Worm (Caenorhabditis elegans) whole organism, L1 larva: ENCODE data around the gene ymel-1.
A peak's percentile ranks its signal among the peaks of the same experiment; 100 is the strongest.

ENCODE experiments used
- C04F5.9 ChIP-seq: sonication (generic microtip); optimal IDR thresholded peaks from 2 replicates; lab custom pipeline; 2016; ENCODE audit warnings: missing genetic modification characterization, missing compliant biosample characterization
- C16A3.4 ChIP-seq: fragments of 150-350 bp; optimal IDR thresholded peaks from 2 replicates; lab custom pipeline; 2014; ENCODE audit warnings: missing biosample characterization, missing genetic modification characterization
- C34B4.2 ChIP-seq: sonication (generic microtip); optimal IDR thresholded peaks from 2 replicates; lab custom pipeline; 2017; ENCODE audit warnings: mild to moderate bottlenecking, missing genetic modification characterization, missing compliant biosample characterization
- aha-1 ChIP-seq: fragments of 150-350 bp; optimal IDR thresholded peaks from 2 replicates; lab custom pipeline; 2014; ENCODE audit warnings: missing biosample characterization, missing genetic modification characterization
- alr-1 ChIP-seq: fragments of 200-800 bp; sonication (Bioruptor generic); optimal IDR thresholded peaks from 2 replicates; lab custom pipeline; 2018; ENCODE audit warnings: borderline replicate concordance, mild to moderate bottlenecking, missing genetic modification characterization, missing compliant biosample characterization
- ama-1 ChIP-seq: fragments of 150-350 bp; optimal IDR thresholded peaks from 2 replicates; lab custom pipeline; 2014
- ceh-63 ChIP-seq: fragments of 200-800 bp; sonication (Bioruptor generic); optimal IDR thresholded peaks from 2 replicates; lab custom pipeline; 2018; ENCODE audit warnings: mild to moderate bottlenecking, missing genetic modification characterization, missing compliant biosample characterization
- ceh-82 ChIP-seq, 3 experiments: fragments of 150-350 bp in 1 of 3; sonication (generic microtip) in 2 of 3; optimal IDR thresholded peaks; 2 replicates each; lab custom pipeline; 2014 to 2017; ENCODE audit warnings: missing biosample characterization in 3 of 3, missing genetic modification characterization in 3 of 3
- ceh-90 ChIP-seq: sonication (generic microtip); optimal IDR thresholded peaks from 2 replicates; lab custom pipeline; 2016; ENCODE audit warnings: missing genetic modification characterization, missing compliant biosample characterization
- efl-1 ChIP-seq, 4 experiments: fragments of 150-350 bp; optimal IDR thresholded peaks in 3 of 4; peaks in 1 of 4; 1 replicate in 1 of 4; 2 replicates in 3 of 4; lab custom pipeline; 2014; ENCODE audit warnings: missing biosample characterization in 2 of 4, missing genetic modification characterization in 2 of 4, missing genetic modification reagents in 2 of 4
- egl-13 ChIP-seq: sonication (generic microtip); optimal IDR thresholded peaks from 2 replicates; lab custom pipeline; 2016; ENCODE audit warnings: missing genotype, missing genetic modification reagents, missing genetic modification characterization, missing compliant biosample characterization
- egl-27 ChIP-seq, 2 experiments: fragments of 150-350 bp in 1 of 2; sonication (generic microtip); optimal IDR thresholded peaks; 3 replicates each; lab custom pipeline; 2017 to 2018; ENCODE audit warnings: missing biosample characterization in 2 of 2, missing genetic modification characterization in 2 of 2, missing genetic modification reagents in 2 of 2
- ets-5 ChIP-seq: fragments of 200-800 bp; sonication (Bioruptor generic); IDR thresholded peaks from 2 replicates; pipeline ENCODE4 v1.3.6; 2022; ENCODE audit warnings: missing genetic modification characterization, missing compliant biosample characterization
- grh-1 ChIP-seq: fragments of 200-800 bp; sonication (Bioruptor generic); IDR thresholded peaks from 2 replicates; pipeline ENCODE4 v1.3.6; 2022; ENCODE audit warnings: missing genetic modification reagents, missing genetic modification characterization, missing compliant biosample characterization
- hlh-4 ChIP-seq: sonication (generic microtip); optimal IDR thresholded peaks from 2 replicates; lab custom pipeline; 2016; ENCODE audit warnings: mild to moderate bottlenecking, missing genetic modification characterization, missing compliant biosample characterization
- hpl-2 ChIP-seq: fragments of 150-350 bp; optimal IDR thresholded peaks from 2 replicates; lab custom pipeline; 2014; ENCODE audit warnings: missing biosample characterization, missing genetic modification reagents, missing genetic modification characterization
- irx-1 ChIP-seq: sonication (generic microtip); optimal IDR thresholded peaks from 2 replicates; lab custom pipeline; 2016; ENCODE audit warnings: missing genetic modification characterization, missing compliant biosample characterization
- isw-1 ChIP-seq: fragments of 200-800 bp; sonication (Bioruptor generic); IDR thresholded peaks from 2 replicates; pipeline ENCODE4 v1.3.6; 2022; ENCODE audit warnings: missing genetic modification characterization, missing compliant biosample characterization
- lin-13 ChIP-seq: fragments of 150-350 bp; optimal IDR thresholded peaks from 2 replicates; lab custom pipeline; 2014; ENCODE audit warnings: missing biosample characterization, missing genetic modification reagents, missing genetic modification characterization
- lin-15B ChIP-seq: fragments of 150-350 bp; sonication (generic microtip); optimal IDR thresholded peaks from 3 replicates; lab custom pipeline; 2014; ENCODE audit warnings: missing biosample characterization, missing genetic modification characterization
- lin-39 ChIP-seq: fragments of 150-350 bp; optimal IDR thresholded peaks from 2 replicates; lab custom pipeline; 2014; ENCODE audit warnings: missing biosample characterization, missing genetic modification reagents, missing genetic modification characterization
- lir-3 ChIP-seq: sonication (generic microtip); optimal IDR thresholded peaks from 2 replicates; lab custom pipeline; 2016; ENCODE audit warnings: mild to moderate bottlenecking, missing genetic modification characterization, moderate library complexity, missing compliant biosample characterization; ENCODE audit not compliant: poor library complexity
- lsy-2 ChIP-seq, 2 experiments: fragments of 150-350 bp; optimal IDR thresholded peaks; 2 replicates each; lab custom pipeline; 2014; ENCODE audit warnings: missing biosample characterization in 2 of 2, missing genetic modification characterization in 2 of 2
- mdl-1 ChIP-seq, 2 experiments: fragments of 150-350 bp; optimal IDR thresholded peaks; 2 replicates each; lab custom pipeline; 2014 to 2017; ENCODE audit warnings: missing biosample characterization in 2 of 2, missing genetic modification characterization in 2 of 2, inconsistent platforms in 1 of 2
- mef-2 ChIP-seq: fragments of 150-350 bp; optimal IDR thresholded peaks from 2 replicates; lab custom pipeline; 2014; ENCODE audit warnings: missing biosample characterization, missing genetic modification characterization
- mep-1 ChIP-seq: fragments of 150-350 bp; optimal IDR thresholded peaks from 2 replicates; lab custom pipeline; 2014; ENCODE audit warnings: missing biosample characterization, missing genetic modification characterization
- nhr-12 ChIP-seq: sonication (generic microtip); optimal IDR thresholded peaks from 2 replicates; lab custom pipeline; 2017; ENCODE audit warnings: missing biosample characterization, missing genetic modification characterization
- nhr-28 ChIP-seq: fragments of 150-350 bp; optimal IDR thresholded peaks from 2 replicates; lab custom pipeline; 2014; ENCODE audit warnings: missing biosample characterization, missing genetic modification characterization
- nhr-47 ChIP-seq: sonication (generic microtip); optimal IDR thresholded peaks from 2 replicates; lab custom pipeline; 2016; ENCODE audit warnings: mild to moderate bottlenecking, missing genetic modification characterization, moderate library complexity, missing compliant biosample characterization
- nhr-77 ChIP-seq: fragments of 150-350 bp; optimal IDR thresholded peaks from 2 replicates; lab custom pipeline; 2014; ENCODE audit warnings: missing biosample characterization, missing genetic modification characterization
- pag-3 ChIP-seq: sonication (generic microtip); optimal IDR thresholded peaks from 2 replicates; lab custom pipeline; 2017; ENCODE audit warnings: missing genetic modification characterization, mild to moderate bottlenecking, missing compliant biosample characterization, antibody characterized with exemption, borderline replicate concordance; ENCODE audit not compliant: insufficient read depth
- pax-3 ChIP-seq: fragments of 200-800 bp; sonication (Bioruptor generic); optimal IDR thresholded peaks from 2 replicates; lab custom pipeline; 2018; ENCODE audit warnings: mild to moderate bottlenecking, missing genetic modification characterization, moderate library complexity, missing compliant biosample characterization
- pqm-1 ChIP-seq: sonication (generic microtip); optimal IDR thresholded peaks from 3 replicates; lab custom pipeline; 2017; ENCODE audit warnings: missing biosample characterization, missing genetic modification characterization
- rnt-1 ChIP-seq: sonication (generic microtip); optimal IDR thresholded peaks from 2 replicates; lab custom pipeline; 2016; ENCODE audit warnings: mild to moderate bottlenecking, missing genetic modification characterization, moderate library complexity, missing compliant biosample characterization
- sox-4 ChIP-seq: sonication (generic microtip); optimal IDR thresholded peaks from 2 replicates; lab custom pipeline; 2016; ENCODE audit warnings: missing genetic modification characterization, missing compliant biosample characterization
- swsn-7 ChIP-seq: sonication (generic microtip); optimal IDR thresholded peaks from 2 replicates; lab custom pipeline; 2016; ENCODE audit warnings: missing genetic modification characterization, missing compliant biosample characterization
- tlp-1 ChIP-seq: fragments of 150-350 bp; optimal IDR thresholded peaks from 2 replicates; lab custom pipeline; 2014; ENCODE audit warnings: missing biosample characterization, missing genetic modification characterization
- unc-130 ChIP-seq: fragments of 150-350 bp; optimal IDR thresholded peaks from 2 replicates; lab custom pipeline; 2017; ENCODE audit warnings: missing biosample characterization, missing genetic modification characterization, inconsistent platforms
- unc-62 ChIP-seq: fragments of 150-350 bp; optimal IDR thresholded peaks from 2 replicates; lab custom pipeline; 2014; ENCODE audit warnings: missing biosample characterization, missing genetic modification reagents, missing genetic modification characterization
- vab-15 ChIP-seq: sonication (generic microtip); optimal IDR thresholded peaks from 2 replicates; lab custom pipeline; 2017; ENCODE audit warnings: missing genotype, mild to moderate bottlenecking, missing genetic modification characterization, missing compliant biosample characterization
- zag-1 ChIP-seq: fragments of 150-350 bp; optimal IDR thresholded peaks from 2 replicates; lab custom pipeline; 2014; ENCODE audit warnings: missing biosample characterization, missing genetic modification characterization
- zip-4 ChIP-seq: fragments of 200-800 bp; sonication (Bioruptor generic); optimal IDR thresholded peaks from 2 replicates; lab custom pipeline; 2018; ENCODE audit warnings: mild to moderate bottlenecking, missing genetic modification characterization, moderate library complexity, missing compliant biosample characterization
- ztf-11 ChIP-seq, 2 experiments: sonication (generic microtip); optimal IDR thresholded peaks; 2 replicates each; lab custom pipeline; 2016 to 2017; ENCODE audit warnings: missing genetic modification characterization in 2 of 2, missing biosample characterization in 1 of 2, missing compliant biosample characterization in 1 of 2
- ztf-4 ChIP-seq: fragments of 150-350 bp; optimal IDR thresholded peaks from 2 replicates; lab custom pipeline; 2014; ENCODE audit warnings: missing biosample characterization, missing genetic modification characterization

The ymel-1 gene

ce11 chrIII:10432104-10432503 is 16.2 kb downstream of the ymel-1 start (continued):
- TF ChIP-seq pag-3 (no peak), irx-1 (tag; lab: Kevin White, UChicago) (peak; percentile 15), grh-1 (GFP tag; lab: Robert Waterston, UW) (no peak), nhr-12 (no peak), egl-13 (tag; lab: Kevin White, UChicago) (no peak), mep-1 (tag; lab: Kevin White, UChicago) (no peak), nhr-47 (tag; lab: Kevin White, UChicago) (peak; percentile 70), unc-130 (tag; lab: Kevin White, UChicago) (no peak), zip-4 (no peak), nhr-28 (no peak), ztf-11 (tag; optimal IDR thresholded peaks at IDR 0.05; lab: Kevin White, UChicago) (no peak), pax-3 (tag; lab: Kevin White, UChicago) (peak; percentile 39), C16A3.4 (tag; lab: Kevin White, UChicago) (no peak), ceh-63 (GFP tag; lab: Kevin White, UChicago) (no peak), mef-2 (tag; lab: Kevin White, UChicago) (no peak), vab-15 (tag; lab: Kevin White, UChicago) (no peak), C34B4.2 (tag; lab: Kevin White, UChicago) (no peak), lin-39 (no peak), lir-3 (tag; lab: Kevin White, UChicago) (no peak), lin-15B (tag; lab: Kevin White, UChicago) (no peak), swsn-7 (tag; lab: Kevin White, UChicago) (peak; percentile 55), sox-4 (tag; lab: Kevin White, UChicago) (peak; percentile 11), ceh-90 (no peak), rnt-1 (tag; lab: Kevin White, UChicago) (peak; percentile 78), mdl-1 (tag; optimal IDR thresholded peaks at IDR 0.05; lab: Kevin White, UChicago) (peak in 1 of 2 experiments; percentile 21), alr-1 (tag; lab: Kevin White, UChicago) (no peak), lsy-2 (tag; optimal IDR thresholded peaks at IDR 0.05; lab: Kevin White, UChicago) (peak; percentile 7 to 55), unc-62 (GFP tag; lab: Kevin White, UChicago) (no peak), hpl-2 (no peak), tlp-1 (tag; lab: Kevin White, UChicago) (no peak), hlh-4 (tag; lab: Kevin White, UChicago) (no peak), pqm-1 (tag; lab: Kevin White, UChicago) (no peak), aha-1 (tag; lab: Kevin White, UChicago) (no peak), isw-1 (GFP tag; lab: Robert Waterston, UW) (peak; percentile 8; the same call in 1 of the 2 replicates), ama-1 (lab: Kevin White, UChicago) (no peak), ceh-82 (tag; optimal IDR thresholded peaks at IDR 0.05; lab: Kevin White, UChicago) (peak in 2 of 3 experiments; percentile 13 to 22), egl-27 (tag; optimal IDR thresholded peaks at IDR 0.05; lab: Kevin White, UChicago) (no peak), C04F5.9 (tag; lab: Kevin White, UChicago) (no peak), ztf-4 (no peak), nhr-77 (tag; lab: Kevin White, UChicago) (no peak), lin-13 (GFP tag; lab: Kevin White, UChicago) (peak; percentile 2), zag-1 (tag; lab: Kevin White, UChicago) (no peak), efl-1 (optimal IDR thresholded peaks at IDR 0.05; lab: Kevin White, UChicago) (peak; percentile 6 to 36), efl-1 (GFP tag; optimal IDR thresholded peaks at IDR 0.05 in 1 of 2; lab: Kevin White, UChicago) (peak; percentile 26 to 93), ets-5 (no peak)
- TF ChIP-seq, all 84 proteins: peak for 22
